Worm (Caenorhabditis elegans) whole organism, L1 larva: ENCODE results near the gene ddr-1.

ENCODE experiments used
- C04F5.9 ChIP-seq: sonication (generic microtip); optimal IDR thresholded peaks from 2 replicates; lab custom pipeline; 2016; ENCODE audit warnings: missing genetic modification characterization, missing compliant biosample characterization
- C16A3.4 ChIP-seq: fragments of 150-350 bp; optimal IDR thresholded peaks from 2 replicates; lab custom pipeline; 2014; ENCODE audit warnings: missing biosample characterization, missing genetic modification characterization
- C34B4.2 ChIP-seq: sonication (generic microtip); optimal IDR thresholded peaks from 2 replicates; lab custom pipeline; 2017; ENCODE audit warnings: mild to moderate bottlenecking, missing genetic modification characterization, missing compliant biosample characterization
- ceh-63 ChIP-seq: fragments of 200-800 bp; sonication (Bioruptor generic); optimal IDR thresholded peaks from 2 replicates; lab custom pipeline; 2018; ENCODE audit warnings: mild to moderate bottlenecking, missing genetic modification characterization, missing compliant biosample characterization
- ceh-90 ChIP-seq: sonication (generic microtip); optimal IDR thresholded peaks from 2 replicates; lab custom pipeline; 2016; ENCODE audit warnings: missing genetic modification characterization, missing compliant biosample characterization
- dpl-1 ChIP-seq, 3 experiments: fragments of 150-350 bp in 2 of 3; sonication (generic microtip) in 1 of 3; optimal IDR thresholded peaks; 2 replicates each; lab custom pipeline; 2014 to 2017; ENCODE audit warnings: missing biosample characterization in 3 of 3, missing genetic modification characterization in 3 of 3, missing genetic modification reagents in 3 of 3
- efl-1 ChIP-seq, 4 experiments: fragments of 150-350 bp; optimal IDR thresholded peaks in 3 of 4; peaks in 1 of 4; 1 replicate in 1 of 4; 2 replicates in 3 of 4; lab custom pipeline; 2014; ENCODE audit warnings: missing biosample characterization in 2 of 4, missing genetic modification characterization in 2 of 4, missing genetic modification reagents in 2 of 4
- egl-13 ChIP-seq: sonication (generic microtip); optimal IDR thresholded peaks from 2 replicates; lab custom pipeline; 2016; ENCODE audit warnings: missing genotype, missing genetic modification reagents, missing genetic modification characterization, missing compliant biosample characterization
- egl-27 ChIP-seq, 2 experiments: fragments of 150-350 bp in 1 of 2; sonication (generic microtip); optimal IDR thresholded peaks; 3 replicates each; lab custom pipeline; 2017 to 2018; ENCODE audit warnings: missing biosample characterization in 2 of 2, missing genetic modification characterization in 2 of 2, missing genetic modification reagents in 2 of 2
- ets-5 ChIP-seq: fragments of 200-800 bp; sonication (Bioruptor generic); IDR thresholded peaks from 2 replicates; pipeline ENCODE4 v1.3.6; 2022; ENCODE audit warnings: missing genetic modification characterization, missing compliant biosample characterization
- fkh-10 ChIP-seq: sonication (generic microtip); optimal IDR thresholded peaks from 2 replicates; lab custom pipeline; 2017; ENCODE audit warnings: missing biosample characterization, missing genetic modification reagents, missing genetic modification characterization
- fos-1 ChIP-seq: fragments of 150-350 bp; optimal IDR thresholded peaks from 2 replicates; lab custom pipeline; 2014; ENCODE audit warnings: missing biosample characterization, missing genetic modification characterization
- hlh-17 ChIP-seq: fragments of 200-800 bp; sonication (Bioruptor generic); optimal IDR thresholded peaks from 2 replicates; lab custom pipeline; 2018; ENCODE audit warnings: missing genetic modification characterization, mild to moderate bottlenecking, missing compliant biosample characterization, moderate library complexity, borderline replicate concordance
- hlh-4 ChIP-seq: sonication (generic microtip); optimal IDR thresholded peaks from 2 replicates; lab custom pipeline; 2016; ENCODE audit warnings: mild to moderate bottlenecking, missing genetic modification characterization, missing compliant biosample characterization
- hpl-2 ChIP-seq: fragments of 150-350 bp; optimal IDR thresholded peaks from 2 replicates; lab custom pipeline; 2014; ENCODE audit warnings: missing biosample characterization, missing genetic modification reagents, missing genetic modification characterization
- isw-1 ChIP-seq: fragments of 200-800 bp; sonication (Bioruptor generic); IDR thresholded peaks from 2 replicates; pipeline ENCODE4 v1.3.6; 2022; ENCODE audit warnings: missing genetic modification characterization, missing compliant biosample characterization
- jun-1 ChIP-seq: fragments of 150-350 bp; optimal IDR thresholded peaks from 2 replicates; lab custom pipeline; 2014; ENCODE audit warnings: missing biosample characterization, missing genetic modification reagents, missing genetic modification characterization
- lin-14 ChIP-seq: fragments of 200-800 bp; sonication (Bioruptor generic); optimal IDR thresholded peaks from 2 replicates; lab custom pipeline; 2018; ENCODE audit warnings: mild to moderate bottlenecking, missing genetic modification characterization, moderate library complexity, missing compliant biosample characterization
- lin-35 ChIP-seq, 2 experiments: fragments of 150-350 bp; optimal IDR thresholded peaks; 2 replicates each; lab custom pipeline; 2014; ENCODE audit warnings: missing biosample characterization in 2 of 2, missing genetic modification characterization in 2 of 2, missing genetic modification reagents in 2 of 2
- lsy-2 ChIP-seq, 2 experiments: fragments of 150-350 bp; optimal IDR thresholded peaks; 2 replicates each; lab custom pipeline; 2014; ENCODE audit warnings: missing biosample characterization in 2 of 2, missing genetic modification characterization in 2 of 2
- mab-9 ChIP-seq: fragments of 200-800 bp; sonication (Bioruptor generic); IDR thresholded peaks from 2 replicates; pipeline ENCODE4 v1.3.6; 2022; ENCODE audit warnings: missing genetic modification reagents, missing genetic modification characterization, missing compliant biosample characterization
- mep-1 ChIP-seq: fragments of 150-350 bp; optimal IDR thresholded peaks from 2 replicates; lab custom pipeline; 2014; ENCODE audit warnings: missing biosample characterization, missing genetic modification characterization
- nhr-20 ChIP-seq: sonication (generic microtip); optimal IDR thresholded peaks from 2 replicates; lab custom pipeline; 2016; ENCODE audit warnings: mild to moderate bottlenecking, missing genetic modification characterization, missing compliant biosample characterization
- nhr-90 ChIP-seq: sonication (generic microtip); optimal IDR thresholded peaks from 2 replicates; lab custom pipeline; 2016; ENCODE audit warnings: mild to moderate bottlenecking, missing genetic modification characterization, missing compliant biosample characterization; ENCODE audit not compliant: poor library complexity
- skn-1 ChIP-seq: fragments of 150-350 bp; optimal IDR thresholded peaks from 2 replicates; lab custom pipeline; 2014; ENCODE audit warnings: missing biosample characterization, missing genetic modification characterization
- snpc-4 ChIP-seq: fragments of 150-350 bp; optimal IDR thresholded peaks from 2 replicates; lab custom pipeline; 2014; ENCODE audit warnings: missing biosample characterization, missing genetic modification characterization
- sptf-1 ChIP-seq: fragments of 150-350 bp; optimal IDR thresholded peaks from 2 replicates; lab custom pipeline; 2014; ENCODE audit warnings: missing biosample characterization, missing genetic modification characterization
- swsn-7 ChIP-seq: sonication (generic microtip); optimal IDR thresholded peaks from 2 replicates; lab custom pipeline; 2016; ENCODE audit warnings: missing genetic modification characterization, missing compliant biosample characterization
- tbx-2 ChIP-seq: sonication (generic microtip); optimal IDR thresholded peaks from 2 replicates; lab custom pipeline; 2016; ENCODE audit warnings: missing genetic modification characterization, missing compliant biosample characterization
- unc-30 ChIP-seq: sonication (generic microtip); optimal IDR thresholded peaks from 2 replicates; lab custom pipeline; 2017; ENCODE audit warnings: missing biosample characterization, missing genetic modification characterization
- vab-15 ChIP-seq: sonication (generic microtip); optimal IDR thresholded peaks from 2 replicates; lab custom pipeline; 2017; ENCODE audit warnings: missing genotype, mild to moderate bottlenecking, missing genetic modification characterization, missing compliant biosample characterization
- zag-1 ChIP-seq: fragments of 150-350 bp; optimal IDR thresholded peaks from 2 replicates; lab custom pipeline; 2014; ENCODE audit warnings: missing biosample characterization, missing genetic modification characterization

Gene ddr-1

DNA sequence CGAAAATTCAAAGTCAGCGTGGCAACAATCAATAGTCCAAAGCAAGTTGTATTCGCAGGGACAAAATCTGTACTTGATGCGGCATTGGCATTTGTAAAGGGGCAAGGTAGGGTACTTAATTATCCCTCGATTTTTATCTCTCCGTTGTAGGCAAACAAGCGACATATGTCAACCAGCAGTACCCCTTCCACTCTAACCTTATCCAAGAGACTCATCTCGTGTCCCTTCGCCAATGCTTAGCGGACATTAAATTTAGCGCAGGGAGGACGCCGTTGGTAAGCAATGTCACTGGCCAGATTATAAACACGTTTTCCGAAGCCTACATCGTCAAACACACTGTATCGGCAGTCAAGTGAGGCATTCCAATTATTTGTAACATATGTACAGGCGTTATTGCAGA lies 31.7 kb upstream of the ddr-1 start (continued):
- peak; percentile 87 for TF ChIP-seq C04F5.9 (tag; lab: Kevin White, UChicago)
- TF ChIP-seq ceh-90 (tag; lab: Kevin White, UChicago): no peak
- TF ChIP-seq snpc-4 (tag; lab: Kevin White, UChicago): peak; percentile 83
- peak; percentile 99 for TF ChIP-seq jun-1 (tag; lab: Kevin White, UChicago)
- TF ChIP-seq lin-14 (GFP tag; lab: Kevin White, UChicago): peak; percentile 95
- TF ChIP-seq egl-27 (tag; optimal IDR thresholded peaks at IDR 0.05; lab: Kevin White, UChicago): peak; percentile 66 to 76
- TF ChIP-seq vab-15 (tag; lab: Kevin White, UChicago): peak; percentile 81

DNA sequence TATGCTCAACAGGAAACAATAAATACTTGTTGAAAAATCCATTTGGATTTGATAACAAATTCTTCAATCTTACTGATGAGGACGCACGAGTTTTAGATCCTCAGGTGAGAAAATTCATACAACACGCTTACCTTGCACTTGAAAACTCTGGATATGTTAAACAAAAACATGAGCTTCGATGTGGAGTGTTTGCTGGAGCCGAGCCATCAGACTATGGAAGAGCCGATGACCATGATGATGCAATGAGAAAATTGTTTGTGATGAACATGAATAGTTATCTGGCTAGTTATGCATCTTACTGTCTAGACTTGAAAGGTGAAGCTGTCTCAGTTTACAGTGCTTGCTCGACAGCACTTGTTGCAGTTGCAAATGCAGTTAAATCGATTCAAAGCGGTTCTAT lies 27.1 kb upstream of the ddr-1 start:
- TF ChIP-seq isw-1 (GFP tag; lab: Robert Waterston, UW) (no peak), fos-1 (tag; lab: Kevin White, UChicago) (no peak)

DNA sequence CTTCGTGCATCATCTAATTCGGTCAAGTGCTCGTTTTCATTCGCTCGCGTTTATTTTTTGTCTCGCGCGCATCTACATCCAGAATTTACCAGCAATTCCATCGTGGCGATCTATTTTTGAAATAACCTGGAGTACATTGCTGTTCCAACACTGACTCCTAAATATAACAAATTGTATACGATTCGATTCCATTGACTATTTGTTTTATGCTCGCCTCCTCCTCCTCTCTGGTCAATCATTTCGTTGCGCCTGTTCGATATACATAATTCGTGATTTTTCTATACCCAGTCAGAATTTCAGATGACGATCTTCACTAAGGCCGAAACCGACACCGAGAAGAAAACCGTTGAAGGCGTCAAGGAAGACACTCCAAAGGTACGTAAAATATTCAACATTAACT lies 16.2 kb upstream of the ddr-1 start, which contains the start of gene itm-2:
itm-2 (plus strand) TSS at position 301 of the 400 bp plus-strand sequence.
- TF ChIP-seq lin-35 (GFP tag; optimal IDR thresholded peaks at IDR 0.05; lab: Kevin White, UChicago) (no peak), egl-27 (tag; optimal IDR thresholded peaks at IDR 0.05; lab: Kevin White, UChicago) (no peak), hlh-4 (no peak), efl-1 (optimal IDR thresholded peaks at IDR 0.05; lab: Kevin White, UChicago) (no peak), efl-1 (GFP tag; optimal IDR thresholded peaks at IDR 0.05 in 1 of 2; lab: Kevin White, UChicago) (peak in 1 of 2 experiments; percentile 34), nhr-20 (tag; lab: Kevin White, UChicago) (no peak), nhr-90 (tag; lab: Kevin White, UChicago) (no peak), tbx-2 (tag; lab: Kevin White, UChicago) (no peak), C34B4.2 (tag; lab: Kevin White, UChicago) (no peak)

DNA sequence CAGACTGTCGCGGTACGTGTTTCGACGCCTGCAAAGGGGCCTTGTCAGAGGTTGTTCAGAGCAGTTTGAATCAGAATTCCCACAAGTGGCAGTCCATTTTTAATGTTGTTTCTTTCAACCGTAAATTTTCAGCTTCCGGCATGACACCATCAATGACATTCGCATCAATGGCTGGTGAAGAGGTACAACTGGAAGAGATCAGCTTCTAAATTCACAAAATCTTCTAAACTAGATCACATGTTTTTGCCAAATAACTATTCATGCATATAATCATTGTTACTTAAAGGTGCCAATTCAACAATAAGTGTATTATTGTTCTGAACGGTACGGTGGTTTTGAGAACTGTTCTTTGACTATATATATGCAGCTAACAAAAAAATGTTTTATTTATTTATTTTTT lies 13.6 kb upstream of the ddr-1 start:
- TF ChIP-seq mep-1: no peak
- TF ChIP-seq dpl-1 (GFP tag; optimal IDR thresholded peaks at IDR 0.05; lab: Kevin White, UChicago): no peak
- TF ChIP-seq mab-9 (GFP tag; lab: Robert Waterston, UW): no peak
- no peak for TF ChIP-seq ets-5
- no peak for TF ChIP-seq skn-1
- no peak for TF ChIP-seq egl-13 (tag; lab: Kevin White, UChicago)
- no peak for TF ChIP-seq vab-15 (tag; lab: Kevin White, UChicago)
- TF ChIP-seq hlh-4: no peak
- TF ChIP-seq zag-1: no peak
- TF ChIP-seq hlh-17 (GFP tag; lab: Kevin White, UChicago): no peak

DNA sequence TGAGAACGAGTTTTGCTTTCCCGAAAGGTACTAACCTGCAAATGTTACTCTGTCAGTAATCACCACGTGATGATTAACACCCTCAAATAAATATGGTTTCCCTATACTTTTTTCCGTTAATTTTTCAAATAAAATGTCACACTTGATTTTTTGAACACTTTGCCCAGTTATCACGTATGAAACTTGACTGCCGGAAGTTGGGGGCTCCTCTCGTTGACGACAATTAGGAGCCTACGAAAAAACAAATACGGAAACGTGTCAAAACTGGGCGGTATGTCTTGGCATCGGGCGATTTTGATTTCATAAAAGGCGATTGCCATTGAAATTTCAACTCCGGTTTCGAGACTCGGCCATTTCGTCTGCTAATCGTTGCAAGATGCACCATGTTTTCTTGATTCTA lies 13.1 kb upstream of the ddr-1 start, which contains the start of gene C25F6.8:
C25F6.8 (plus strand) TSS at position 301 of the 400 bp plus-strand sequence.
- TF ChIP-seq ceh-63 (GFP tag; lab: Kevin White, UChicago) (no peak), fkh-10 (GFP tag; lab: Kevin White, UChicago) (no peak), ets-5 (no peak), unc-30 (tag; lab: Kevin White, UChicago) (no peak), lin-35 (GFP tag; optimal IDR thresholded peaks at IDR 0.05; lab: Kevin White, UChicago) (no peak), C16A3.4 (tag; lab: Kevin White, UChicago) (no peak), lsy-2 (tag; optimal IDR thresholded peaks at IDR 0.05; lab: Kevin White, UChicago) (no peak), hpl-2 (GFP tag; lab: Kevin White, UChicago) (no peak), swsn-7 (tag; lab: Kevin White, UChicago) (no peak), sptf-1 (no peak)
